Fruit fly (Drosophila melanogaster): ENCODE results near the gene CG5011.
A peak's percentile ranks its signal among the peaks of the same experiment; 100 is the strongest.

The CG5011 gene

dm6 chr2L:1214465-1214864 lies 14.0 kb downstream of the CG5011 start (continued):
- TF ChIP-seq CkIIα-i1 (GFP tag; IDR thresholded peaks at IDR 0.05), result no peak
- peak; percentile 17 for TF ChIP-seq CG6813 (GFP tag; optimal IDR thresholded peaks at IDR 0.05)
- TF ChIP-seq ab (GFP tag; optimal IDR thresholded peaks at IDR 0.05), result no peak
- no peak for TF ChIP-seq unc-4 (GFP tag; IDR thresholded peaks at IDR 0.05; ENCODE audit: partially characterized antibody)
- TF ChIP-seq maf-S (GFP tag; optimal IDR thresholded peaks at IDR 0.05), result no peak
- TF ChIP-seq Lpt (GFP tag; optimal IDR thresholded peaks at IDR 0.05), result no peak
- peak; percentile 62 for TF ChIP-seq CG11504 (tag; optimal IDR thresholded peaks at IDR 0.05)
- TF ChIP-seq Poxn (GFP tag; IDR thresholded peaks at IDR 0.05), result no peak
- no peak for TF ChIP-seq CG15073 (GFP tag; optimal IDR thresholded peaks at IDR 0.05)
- TF ChIP-seq Six4 (GFP tag; optimal IDR thresholded peaks at IDR 0.05), result peak; percentile 26
- no peak for TF ChIP-seq schlank (tag; optimal IDR thresholded peaks at IDR 0.05)
- no peak for TF ChIP-seq CG11560 (tag; IDR thresholded peaks at IDR 0.05)
- peak; percentile 39 for TF ChIP-seq CG14667 (GFP tag; IDR thresholded peaks at IDR 0.05)
- TF ChIP-seq CG17328 (GFP tag; IDR thresholded peaks at IDR 0.05), result peak; percentile 68
- no peak for TF ChIP-seq CG4707 (GFP tag; optimal IDR thresholded peaks at IDR 0.05)
- TF ChIP-seq CG9215 (GFP tag; IDR thresholded peaks at IDR 0.05), result no peak
- peak; percentile 61 for TF ChIP-seq row (GFP tag; IDR thresholded peaks at IDR 0.05)
- TF ChIP-seq Bdp1 (GFP tag; optimal IDR thresholded peaks at IDR 0.05), result no peak
- no peak for TF ChIP-seq H15 (GFP tag; IDR thresholded peaks at IDR 0.05)
- no peak for TF ChIP-seq pzg (GFP tag; optimal IDR thresholded peaks at IDR 0.05)
- TF ChIP-seq CG9932 (GFP tag; IDR thresholded peaks at IDR 0.05), result 0 out of 2 replicates have a peak, but pooled peaks have one; percentile 14
- TF ChIP-seq CrebB (tag; optimal IDR thresholded peaks at IDR 0.05), result no peak
- peak; percentile 59 for TF ChIP-seq Fer1 (GFP tag; optimal IDR thresholded peaks at IDR 0.05)
- TF ChIP-seq ranshi (GFP tag; IDR thresholded peaks at IDR 0.05), result peak; percentile 61; the same call in 1 of the 2 replicates
- TF ChIP-seq CG33557 (GFP tag; optimal IDR thresholded peaks at IDR 0.05), result no peak
- TF ChIP-seq NFAT (GFP tag; IDR thresholded peaks at IDR 0.05), result no peak
- peak; percentile 14 for TF ChIP-seq NfI (GFP tag; optimal IDR thresholded peaks at IDR 0.05)
- TF ChIP-seq Usf (GFP tag; optimal IDR thresholded peaks at IDR 0.05), result no peak
- TF ChIP-seq Bteb2 (GFP tag; optimal IDR thresholded peaks at IDR 0.05), result no peak
- no peak for TF ChIP-seq ham (GFP tag; IDR thresholded peaks at IDR 0.05)
- TF ChIP-seq nerfin-1 (tag; optimal IDR thresholded peaks at IDR 0.05), result no peak
- TF ChIP-seq sd (tag; optimal IDR thresholded peaks at IDR 0.05), result no peak
- peak; percentile 12 for TF ChIP-seq gsb-n (tag; optimal IDR thresholded peaks at IDR 0.05)
- TF ChIP-seq CG15479 (GFP tag; optimal IDR thresholded peaks at IDR 0.05), result no peak
- no peak for TF ChIP-seq CG8089 (GFP tag; optimal IDR thresholded peaks at IDR 0.05)
- TF ChIP-seq CG18599 (GFP tag; optimal IDR thresholded peaks at IDR 0.05), result peak; percentile 72

dm6 chr2L:1217033-1217612 lies 16.7 kb downstream of the CG5011 start:
- TF ChIP-seq MTF-1 (GFP tag; optimal IDR thresholded peaks at IDR 0.05; ENCODE audit: borderline replicate concordance), result no peak
- peak; percentile 87 for TF ChIP-seq abd-A (tag; optimal IDR thresholded peaks at IDR 0.05)
- TF ChIP-seq sd (tag; optimal IDR thresholded peaks at IDR 0.05), result peak; percentile 60
- peak; percentile 86 for TF ChIP-seq nerfin-1 (tag; optimal IDR thresholded peaks at IDR 0.05)
- TF ChIP-seq crol (GFP tag; IDR thresholded peaks at IDR 0.05), result 0 out of 2 replicates have a peak, but pooled peaks have one; percentile 22

All from whole organism, embryonic.